2 fruit fly cellular contexts compared by ENCODE assay signal in genomic region chr2L:1056631-1057030, dm6.
TF ChIP-seq lines count a peak whose summit lies in the region.

No protein-coding gene starts in this region.

- no peak for TF ChIP-seq CTCF in whole organism, embryonic (GFP tag; optimal IDR thresholded peaks at IDR 0.05; lab: Kevin White, UChicago)

TF ChIP-seq in whole organism, embryonic, 481 proteins besides CTCF, POLR2A, EP300 and RAD21:
- TF ChIP-seq CG1792 (GFP tag; optimal IDR thresholded peaks at IDR 0.05; lab: Kevin White, UChicago) (no peak), CG3163 (GFP tag; optimal IDR thresholded peaks at IDR 0.05; lab: Kevin White, UChicago) (no peak), CG32532 (GFP tag; IDR thresholded peaks at IDR 0.05; lab: Robert Waterston, UW) (0 out of 2 replicates have a peak, but pooled peaks have one; percentile 7), sens (GFP tag; lab: Kevin White, UChicago) (peak; percentile 56), bowl (GFP tag; IDR thresholded peaks at IDR 0.05; lab: Robert Waterston, UW) (no peak), CG32772 (GFP tag; IDR thresholded peaks at IDR 0.05; lab: Robert Waterston, UW) (0 out of 2 replicates have a peak, but pooled peaks have one; percentile 17), CG11696 (GFP tag; IDR thresholded peaks at IDR 0.05; lab: Robert Waterston, UW) (0 out of 2 replicates have a peak, but pooled peaks have one; percentile 22), crol (GFP tag; IDR thresholded peaks at IDR 0.05; lab: Robert Waterston, UW) (0 out of 2 replicates have a peak, but pooled peaks have one; percentile 8), chm (GFP tag; IDR thresholded peaks at IDR 0.05; lab: Robert Waterston, UW) (no peak)

TF ChIP-seq in whole organism, prepupa, 60 proteins besides CTCF, POLR2A, EP300 and RAD21:
- TF ChIP-seq CG11762 (GFP tag; optimal IDR thresholded peaks at IDR 0.05; lab: Kevin White, UChicago; ENCODE audit: insufficient read depth): no peak
- TF ChIP-seq achi (GFP tag; optimal IDR thresholded peaks at IDR 0.05; lab: Kevin White, UChicago): no peak
- TF ChIP-seq CG6792 (GFP tag; optimal IDR thresholded peaks at IDR 0.05; lab: Kevin White, UChicago): no peak
- no peak for TF ChIP-seq CG7368 (GFP tag; optimal IDR thresholded peaks at IDR 0.05; lab: Kevin White, UChicago)
- no peak for TF ChIP-seq CG3919 (GFP tag; optimal IDR thresholded peaks at IDR 0.05; lab: Kevin White, UChicago)
- no peak for TF ChIP-seq CG16779 (tag; optimal IDR thresholded peaks at IDR 0.05; lab: Kevin White, UChicago)
- no peak for TF ChIP-seq CG6808 (GFP tag; optimal IDR thresholded peaks at IDR 0.05; lab: Kevin White, UChicago)
- TF ChIP-seq fkh (GFP tag; optimal IDR thresholded peaks at IDR 0.05; lab: Kevin White, UChicago): no peak
- peak; percentile 30 for TF ChIP-seq Eip78C (GFP tag; lab: Kevin White, UChicago)
- no peak for TF ChIP-seq fd85E (GFP tag; optimal IDR thresholded peaks at IDR 0.05; lab: Kevin White, UChicago)
- TF ChIP-seq dsx (GFP tag; optimal IDR thresholded peaks at IDR 0.05; lab: Kevin White, UChicago; ENCODE audit: poor library complexity, severe bottlenecking): peak; percentile 52
- TF ChIP-seq esn (GFP tag; optimal IDR thresholded peaks at IDR 0.05; lab: Kevin White, UChicago): no peak
- TF ChIP-seq cyc (GFP tag; optimal IDR thresholded peaks at IDR 0.05; lab: Kevin White, UChicago): no peak
- no peak for TF ChIP-seq acj6 (GFP tag; optimal IDR thresholded peaks at IDR 0.05; lab: Kevin White, UChicago)
- TF ChIP-seq svp (GFP tag; lab: Kevin White, UChicago): peak; percentile 30
- TF ChIP-seq net (GFP tag; optimal IDR thresholded peaks at IDR 0.05; lab: Kevin White, UChicago): no peak
- TF ChIP-seq Lpt (GFP tag; optimal IDR thresholded peaks at IDR 0.05; lab: Kevin White, UChicago): no peak
